Worm (Caenorhabditis elegans) whole organism, mixed stage, embryonic: Measurements from ENCODE around the gene C03A7.13.

Source experiments
- M03D4.4 ChIP-seq: sonication (generic microtip); optimal IDR thresholded peaks from 2 replicates; lab custom pipeline; 2017; ENCODE audit warnings: mild to moderate bottlenecking, missing genetic modification characterization, missing compliant biosample characterization
- blmp-1 ChIP-seq: fragments of 150-350 bp; optimal IDR thresholded peaks from 2 replicates; lab custom pipeline; 2014; ENCODE audit warnings: missing biosample characterization, missing genetic modification characterization
- ceh-83 ChIP-seq: fragments of 200-800 bp; sonication (Bioruptor generic); optimal IDR thresholded peaks from 2 replicates; lab custom pipeline; 2018; ENCODE audit warnings: mild to moderate bottlenecking, missing genetic modification characterization, missing compliant biosample characterization
- ces-1 ChIP-seq: fragments of 150-350 bp; optimal IDR thresholded peaks from 2 replicates; lab custom pipeline; 2014; ENCODE audit warnings: missing biosample characterization, missing genetic modification reagents, missing genetic modification characterization
- elt-1 ChIP-seq: sonication (generic microtip); optimal IDR thresholded peaks from 2 replicates; lab custom pipeline; 2017; ENCODE audit warnings: missing genetic modification characterization, mild to moderate bottlenecking, missing compliant biosample characterization, antibody characterized with exemption, moderate library complexity, borderline replicate concordance; ENCODE audit not compliant: insufficient read depth
- nhr-12 ChIP-seq: fragments of 150-350 bp; optimal IDR thresholded peaks from 2 replicates; lab custom pipeline; 2014; ENCODE audit warnings: missing biosample characterization, missing genetic modification characterization
- nhr-237 ChIP-seq: fragments of 150-350 bp; optimal IDR thresholded peaks from 2 replicates; lab custom pipeline; 2014; ENCODE audit warnings: missing biosample characterization, missing genetic modification characterization
- nhr-28 ChIP-seq: fragments of 150-350 bp; optimal IDR thresholded peaks from 2 replicates; lab custom pipeline; 2014; ENCODE audit warnings: missing biosample characterization, missing genetic modification characterization
- nhr-76 ChIP-seq: sonication (generic microtip); optimal IDR thresholded peaks from 2 replicates; lab custom pipeline; 2017; ENCODE audit warnings: missing biosample characterization, missing genetic modification characterization
- unc-120 ChIP-seq: sonication (generic microtip); optimal IDR thresholded peaks from 2 replicates; lab custom pipeline; 2017; ENCODE audit warnings: missing genetic modification characterization, missing compliant biosample characterization; ENCODE audit not compliant: poor library complexity, severe bottlenecking
- unc-39 ChIP-seq: fragments of 150-350 bp; optimal IDR thresholded peaks from 2 replicates; lab custom pipeline; 2014; ENCODE audit warnings: missing biosample characterization, missing genetic modification characterization
- unc-62 ChIP-seq: fragments of 150-350 bp; optimal IDR thresholded peaks from 2 replicates; lab custom pipeline; 2014; ENCODE audit warnings: missing biosample characterization, missing genetic modification reagents, missing genetic modification characterization

DNA sequence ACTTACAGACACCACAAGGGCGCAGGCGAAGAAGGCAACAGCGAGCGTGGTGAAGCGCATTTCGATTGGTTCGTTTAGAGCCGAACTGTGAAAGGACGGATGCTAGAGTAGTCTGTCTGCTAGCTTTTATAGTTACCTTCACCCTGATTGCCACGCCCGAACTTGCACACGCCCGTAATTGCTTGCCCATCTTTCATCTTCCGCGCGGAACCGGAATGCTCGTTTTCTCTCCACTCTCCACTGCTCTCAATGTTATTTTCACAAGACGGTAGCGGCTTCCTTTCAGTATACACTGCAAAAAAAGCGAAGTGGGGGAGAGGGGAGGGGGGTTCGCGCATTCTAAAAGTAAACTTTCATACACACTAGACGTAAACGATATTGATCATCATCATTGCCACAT lies 2.2 kb upstream of the C03A7.13 start, which contains the start of gene abu-8:
- TF ChIP-seq unc-120 (tag; lab: Kevin White, UChicago) (no peak), nhr-237 (no peak), unc-39 (no peak), ceh-83 (GFP tag; lab: Kevin White, UChicago) (no peak), blmp-1 (tag; lab: Kevin White, UChicago) (no peak), elt-1 (tag; lab: Kevin White, UChicago) (no peak), unc-62 (GFP tag; lab: Kevin White, UChicago) (no peak), ces-1 (GFP tag; lab: Kevin White, UChicago) (no peak), nhr-28 (tag; lab: Kevin White, UChicago) (no peak), nhr-12 (tag; lab: Kevin White, UChicago) (no peak), M03D4.4 (tag; lab: Kevin White, UChicago) (no peak), nhr-76 (tag; lab: Kevin White, UChicago) (no peak)
